Worm (Caenorhabditis elegans) whole organism, L2 larva: ENCODE data around the gene ZK105.5.

Experiments used
- F13H6.1 ChIP-seq: sonication (generic microtip); optimal IDR thresholded peaks from 2 replicates; lab custom pipeline; 2016; ENCODE audit warnings: missing genetic modification characterization, missing compliant biosample characterization
- R02D3.7 ChIP-seq: fragments of 150-350 bp; optimal IDR thresholded peaks from 2 replicates; lab custom pipeline; 2014; ENCODE audit warnings: missing biosample characterization, missing genetic modification characterization
- ZK546.5 ChIP-seq: sonication (generic microtip); optimal IDR thresholded peaks from 2 replicates; lab custom pipeline; 2017; ENCODE audit warnings: missing biosample characterization, missing genetic modification characterization
- alr-1 ChIP-seq: fragments of 150-350 bp; optimal IDR thresholded peaks from 2 replicates; lab custom pipeline; 2014; ENCODE audit warnings: missing biosample characterization, missing genetic modification characterization
- aly-2 ChIP-seq: fragments of 150-350 bp; optimal IDR thresholded peaks from 2 replicates; lab custom pipeline; 2014; ENCODE audit warnings: missing biosample characterization, missing genetic modification characterization
- ceh-82 ChIP-seq: fragments of 150-350 bp; optimal IDR thresholded peaks from 2 replicates; lab custom pipeline; 2014; ENCODE audit warnings: missing biosample characterization, missing genetic modification characterization
- crh-2 ChIP-seq: sonication (generic microtip); optimal IDR thresholded peaks from 2 replicates; lab custom pipeline; 2017; ENCODE audit warnings: missing biosample characterization, missing genetic modification characterization
- dmd-4 ChIP-seq: sonication (generic microtip); optimal IDR thresholded peaks from 2 replicates; lab custom pipeline; 2017; ENCODE audit warnings: missing biosample characterization, missing genetic modification characterization
- elt-1 ChIP-seq: fragments of 150-350 bp; optimal IDR thresholded peaks from 2 replicates; lab custom pipeline; 2014; ENCODE audit warnings: missing biosample characterization, missing genetic modification characterization
- elt-3 ChIP-seq: sonication (generic microtip); optimal IDR thresholded peaks from 2 replicates; lab custom pipeline; 2017; ENCODE audit warnings: missing biosample characterization, missing genetic modification characterization
- fos-1 ChIP-seq: fragments of 150-350 bp; optimal IDR thresholded peaks from 2 replicates; lab custom pipeline; 2014; ENCODE audit warnings: missing biosample characterization, missing genetic modification characterization
- gmeb-1 ChIP-seq: fragments of 150-350 bp; optimal IDR thresholded peaks from 2 replicates; lab custom pipeline; 2014; ENCODE audit warnings: missing biosample characterization, missing genetic modification characterization
- lin-13 ChIP-seq: fragments of 150-350 bp; optimal IDR thresholded peaks from 2 replicates; lab custom pipeline; 2014; ENCODE audit warnings: missing biosample characterization, missing genetic modification reagents, missing genetic modification characterization
- lin-39 ChIP-seq: fragments of 150-350 bp; optimal IDR thresholded peaks from 2 replicates; lab custom pipeline; 2014; ENCODE audit warnings: missing biosample characterization, missing genetic modification reagents, missing genetic modification characterization
- lsy-2 ChIP-seq, 2 experiments: fragments of 150-350 bp in 1 of 2; sonication (generic microtip) in 1 of 2; optimal IDR thresholded peaks; 2 replicates each; lab custom pipeline; 2014 to 2017; ENCODE audit warnings: missing biosample characterization in 2 of 2, missing genetic modification characterization in 2 of 2
- mab-5 ChIP-seq: fragments of 150-350 bp; optimal IDR thresholded peaks from 2 replicates; lab custom pipeline; 2014; ENCODE audit warnings: missing biosample characterization, missing genetic modification characterization
- mbf-1 ChIP-seq: sonication (generic microtip); optimal IDR thresholded peaks from 2 replicates; lab custom pipeline; 2017; ENCODE audit warnings: missing biosample characterization, missing genetic modification characterization
- mdl-1 ChIP-seq, 2 experiments: fragments of 150-350 bp in 1 of 2; sonication (generic microtip) in 1 of 2; optimal IDR thresholded peaks; 2 replicates each; lab custom pipeline; 2017; ENCODE audit warnings: missing biosample characterization in 2 of 2, missing genetic modification characterization in 2 of 2
- nhr-10 ChIP-seq: sonication (generic microtip); optimal IDR thresholded peaks from 2 replicates; lab custom pipeline; 2017; ENCODE audit warnings: missing biosample characterization, missing genetic modification characterization
- nhr-11 ChIP-seq: fragments of 150-350 bp; optimal IDR thresholded peaks from 2 replicates; lab custom pipeline; 2014; ENCODE audit warnings: missing biosample characterization, missing genetic modification characterization
- nhr-12 ChIP-seq: fragments of 150-350 bp; optimal IDR thresholded peaks from 2 replicates; lab custom pipeline; 2014; ENCODE audit warnings: missing biosample characterization, missing genetic modification characterization
- nhr-129 ChIP-seq: fragments of 150-350 bp; optimal IDR thresholded peaks from 2 replicates; lab custom pipeline; 2014; ENCODE audit warnings: missing biosample characterization, missing genetic modification characterization
- nhr-23 ChIP-seq: fragments of 150-350 bp; optimal IDR thresholded peaks from 2 replicates; lab custom pipeline; 2014; ENCODE audit warnings: missing biosample characterization, missing genetic modification reagents, missing genetic modification characterization
- nhr-237 ChIP-seq: fragments of 150-350 bp; optimal IDR thresholded peaks from 2 replicates; lab custom pipeline; 2014; ENCODE audit warnings: missing biosample characterization, missing genetic modification characterization
- nhr-25 ChIP-seq: fragments of 150-350 bp; sonication (generic microtip); optimal IDR thresholded peaks from 3 replicates; lab custom pipeline; 2014; ENCODE audit warnings: missing biosample characterization, missing genetic modification characterization
- nhr-77 ChIP-seq: fragments of 150-350 bp; optimal IDR thresholded peaks from 2 replicates; lab custom pipeline; 2014; ENCODE audit warnings: missing biosample characterization, missing genetic modification characterization
- peb-1 ChIP-seq: fragments of 150-350 bp; optimal IDR thresholded peaks from 2 replicates; lab custom pipeline; 2014; ENCODE audit warnings: missing biosample characterization, missing genetic modification characterization
- sma-3 ChIP-seq: sonication (generic microtip); optimal IDR thresholded peaks from 2 replicates; lab custom pipeline; 2016; ENCODE audit warnings: missing genetic modification reagents, missing genetic modification characterization, missing compliant biosample characterization
- sma-9 ChIP-seq, 2 experiments: fragments of 150-350 bp in 1 of 2; sonication (generic microtip) in 1 of 2; optimal IDR thresholded peaks; 2 replicates each; lab custom pipeline; 2014 to 2016; ENCODE audit warnings: missing genetic modification characterization in 2 of 2, mild to moderate bottlenecking in 1 of 2, missing biosample characterization in 1 of 2, missing compliant biosample characterization in 1 of 2, missing genetic modification reagents in 1 of 2, moderate library complexity in 1 of 2
- snpc-4 ChIP-seq: fragments of 150-350 bp; optimal IDR thresholded peaks from 2 replicates; lab custom pipeline; 2014; ENCODE audit warnings: missing biosample characterization, missing genetic modification characterization
- unc-39 ChIP-seq: fragments of 150-350 bp; optimal IDR thresholded peaks from 2 replicates; lab custom pipeline; 2014; ENCODE audit warnings: missing biosample characterization, missing genetic modification characterization
- unc-55 ChIP-seq: fragments of 150-350 bp; sonication (generic microtip); optimal IDR thresholded peaks from 3 replicates; lab custom pipeline; 2014; ENCODE audit warnings: missing biosample characterization, missing genetic modification reagents, missing genetic modification characterization
- ztf-11 ChIP-seq: sonication (generic microtip); optimal IDR thresholded peaks from 2 replicates; lab custom pipeline; 2017; ENCODE audit warnings: missing biosample characterization, missing genetic modification characterization

Gene ZK105.5

DNA sequence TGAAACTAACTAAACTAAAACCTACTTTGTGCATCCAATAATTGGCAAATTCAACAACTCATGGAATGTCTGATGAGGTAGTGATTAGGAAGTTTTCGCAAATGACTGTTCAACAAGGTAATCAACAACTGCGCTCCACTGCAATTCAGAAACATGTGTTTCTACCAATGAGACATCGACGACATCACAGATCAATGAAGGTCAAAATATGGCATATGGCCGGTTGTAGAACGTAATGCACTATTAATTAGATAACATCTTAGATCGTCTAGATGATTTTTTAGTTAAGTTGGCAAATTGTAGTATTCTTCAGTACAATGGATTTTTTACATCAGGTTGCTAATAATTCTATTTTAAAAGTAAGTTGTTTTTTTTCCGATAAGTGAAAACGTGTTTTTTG, 31.3 kb downstream of the ZK105.5 start, which contains the start of the genes nhr-94 and nhr-152:
TSS of gene nhr-94 (minus strand) at position 147 of the 400 bp plus-strand sequence.
TSS of gene nhr-152 (plus strand) at position 162 of the 400 bp plus-strand sequence.
- TF ChIP-seq mdl-1 (tag; optimal IDR thresholded peaks at IDR 0.05; lab: Kevin White, UChicago) (no peak), unc-55 (GFP tag; lab: Kevin White, UChicago) (no peak), elt-1 (tag; lab: Kevin White, UChicago) (peak; percentile 11), sma-9 (GFP tag; optimal IDR thresholded peaks at IDR 0.05; lab: Kevin White, UChicago) (peak; percentile 82), sma-9 (tag; optimal IDR thresholded peaks at IDR 0.05; lab: Kevin White, UChicago) (no peak), nhr-25 (tag; lab: Kevin White, UChicago) (peak; percentile 77), fos-1 (tag; lab: Kevin White, UChicago) (peak; percentile 6)
- TF ChIP-seq, all 48 proteins: peak for 4

- no peak for TF ChIP-seq lin-13 (GFP tag; lab: Kevin White, UChicago)
These were observed 33.4 kb downstream of the ZK105.5 start, which contains the start of gene sre-11 for ce11 chrV:7683907-7684655. Gene sre-11, minus strand, starts transcription at chrV:7683957.

ce11 chrV:7681388-7681787, 36.1 kb downstream of the ZK105.5 start, which contains the start of gene cyp-33A1:
Gene cyp-33A1, minus strand, starts transcription at chrV:7681459.
- TF ChIP-seq elt-3 (no peak), ceh-82 (tag; lab: Kevin White, UChicago) (no peak), nhr-23 (no peak), fos-1 (tag; lab: Kevin White, UChicago) (peak; percentile 34), lin-39 (tag; lab: Kevin White, UChicago) (no peak), nhr-129 (tag; lab: Kevin White, UChicago) (peak; percentile 21), sma-9 (GFP tag; optimal IDR thresholded peaks at IDR 0.05; lab: Kevin White, UChicago) (peak; percentile 80), sma-9 (tag; optimal IDR thresholded peaks at IDR 0.05; lab: Kevin White, UChicago) (no peak), crh-2 (tag; lab: Kevin White, UChicago) (peak; percentile 30)

DNA sequence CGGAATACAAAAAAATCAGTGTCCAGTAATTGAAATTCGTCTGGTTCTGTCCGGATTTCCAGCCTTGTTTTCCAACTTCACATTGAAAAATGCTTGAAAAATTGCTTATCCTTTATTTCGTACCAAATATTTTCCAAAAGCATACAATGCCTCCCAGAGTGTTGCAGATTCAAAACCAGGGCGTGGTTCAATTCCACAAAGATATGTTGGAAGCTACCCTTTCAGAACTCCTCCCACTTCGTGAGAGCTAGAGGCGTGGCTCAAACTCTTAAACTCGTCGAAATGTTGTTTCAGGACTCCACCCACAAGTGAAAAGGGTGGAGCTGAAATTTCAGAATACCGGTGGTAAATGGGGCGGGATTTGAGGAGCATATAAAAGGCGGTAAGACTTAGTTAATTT, 41.6 kb downstream of the ZK105.5 start, which contains the start of gene C12D5.3:
TSS of gene C12D5.3 (plus strand) at position 301 of the 400 bp plus-strand sequence.
- TF ChIP-seq lin-13 (GFP tag; lab: Kevin White, UChicago) (no peak), R02D3.7 (tag; lab: Kevin White, UChicago) (no peak), peb-1 (no peak), gmeb-1 (tag; lab: Kevin White, UChicago) (no peak), mab-5 (no peak), nhr-237 (no peak), nhr-11 (tag; lab: Kevin White, UChicago) (no peak), elt-1 (tag; lab: Kevin White, UChicago) (no peak), unc-55 (GFP tag; lab: Kevin White, UChicago) (no peak), sma-3 (GFP tag; lab: Kevin White, UChicago) (no peak), ZK546.5 (tag; lab: Kevin White, UChicago) (no peak), snpc-4 (tag; lab: Kevin White, UChicago) (no peak), lsy-2 (tag; optimal IDR thresholded peaks at IDR 0.05; lab: Kevin White, UChicago) (no peak), unc-39 (tag; lab: Kevin White, UChicago) (no peak), F13H6.1 (tag; lab: Kevin White, UChicago) (no peak), aly-2 (no peak), ztf-11 (tag; lab: Kevin White, UChicago) (no peak)

DNA sequence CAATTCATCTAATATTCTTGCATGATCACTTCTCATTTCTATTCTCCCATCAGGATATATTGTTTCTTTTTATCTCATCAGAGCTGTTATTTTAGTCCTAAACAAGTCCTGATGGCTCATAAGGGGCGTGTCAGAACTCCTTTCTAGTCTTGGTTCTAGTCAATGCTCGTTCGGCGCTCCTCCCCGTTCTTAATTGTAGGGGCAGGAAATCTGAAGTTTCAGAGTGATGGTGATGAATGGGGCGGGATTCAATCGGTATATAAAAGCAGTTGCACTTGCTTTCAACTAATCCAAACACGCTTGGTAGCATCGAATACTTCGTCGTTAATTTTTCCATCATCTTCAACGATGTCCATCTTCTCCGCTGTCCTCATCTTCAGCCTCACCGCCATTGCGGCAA, 45.3 kb downstream of the ZK105.5 start, which contains the start of gene C12D5.4:
TSS of gene C12D5.4 (plus strand) at position 301 of the 400 bp plus-strand sequence.
- TF ChIP-seq snpc-4 (tag; lab: Kevin White, UChicago): no peak
- no peak for TF ChIP-seq alr-1
- TF ChIP-seq nhr-12 (tag; lab: Kevin White, UChicago): no peak
- no peak for TF ChIP-seq unc-39 (tag; lab: Kevin White, UChicago)
- no peak for TF ChIP-seq mbf-1 (tag; lab: Kevin White, UChicago)
- TF ChIP-seq ceh-82 (tag; lab: Kevin White, UChicago): no peak
- TF ChIP-seq dmd-4 (tag; lab: Kevin White, UChicago): no peak
- TF ChIP-seq ZK546.5 (tag; lab: Kevin White, UChicago): no peak
- TF ChIP-seq fos-1 (tag; lab: Kevin White, UChicago): no peak
- TF ChIP-seq nhr-129 (tag; lab: Kevin White, UChicago): no peak
- no peak for TF ChIP-seq nhr-77 (tag; lab: Kevin White, UChicago)
- no peak for TF ChIP-seq nhr-10
- TF ChIP-seq elt-3: no peak
